Fruit fly (Drosophila melanogaster) whole organism, embryonic: ENCODE data around the gene Ctl1.

Experiments used
- Atf6 ChIP-seq: fragments of 200-800 bp; sonication (Bioruptor generic); IDR thresholded peaks from 2 replicates; pipeline ENCODE4 v1.3.6; 2022; ENCODE audit warnings: missing biosample characterization, missing genetic modification characterization
- BEAF-32 ChIP-seq: fragments of 200-800 bp; sonication (Bioruptor generic); optimal IDR thresholded peaks from 3 replicates; lab custom pipeline; 2017; ENCODE audit warnings: missing biosample characterization, missing genetic modification characterization, mild to moderate bottlenecking, moderate library complexity, missing genetic modification reagents
- CG10366 ChIP-seq: fragments of 200-800 bp; sonication (Bioruptor generic); IDR thresholded peaks from 2 replicates; pipeline ENCODE4 v1.3.6; 2022; ENCODE audit warnings: missing biosample characterization, missing genetic modification characterization
- CG11560 ChIP-seq: fragments of 200-800 bp; sonication (Bioruptor generic); IDR thresholded peaks from 3 replicates; pipeline ENCODE4 v1.3.6; 2022; ENCODE audit warnings: missing biosample characterization, missing genetic modification characterization
- CG12071 ChIP-seq: fragments of 200-800 bp; sonication (Bioruptor generic); optimal IDR thresholded peaks from 3 replicates; lab custom pipeline; 2018; ENCODE audit warnings: missing biosample characterization, mild to moderate bottlenecking, missing genetic modification characterization
- CG12942 ChIP-seq: fragments of 200-800 bp; sonication (Bioruptor generic); optimal IDR thresholded peaks from 3 replicates; lab custom pipeline; 2016; ENCODE audit warnings: missing biosample characterization, missing genetic modification characterization
- CG13287 ChIP-seq: fragments of 200-800 bp; sonication (Bioruptor generic); IDR thresholded peaks from 2 replicates; pipeline ENCODE4 v1.3.6; 2022; ENCODE audit warnings: missing biosample characterization, missing genetic modification characterization; ENCODE audit not compliant: partially characterized antibody
- CG13624 ChIP-seq: fragments of 200-800 bp; sonication (Bioruptor generic); optimal IDR thresholded peaks from 2 replicates; lab custom pipeline; 2016; ENCODE audit warnings: missing biosample characterization, missing genetic modification characterization
- CG13775 ChIP-seq: fragments of 200-800 bp; sonication (Bioruptor generic); optimal IDR thresholded peaks from 3 replicates; lab custom pipeline; 2017; ENCODE audit warnings: missing biosample characterization, mild to moderate bottlenecking, missing genetic modification characterization
- CG16815 ChIP-seq: fragments of 200-800 bp; sonication (Bioruptor generic); optimal IDR thresholded peaks from 3 replicates; lab custom pipeline; 2017; ENCODE audit warnings: missing biosample characterization, mild to moderate bottlenecking, missing genetic modification characterization
- CG17912 ChIP-seq: fragments of 200-800 bp; sonication (Bioruptor generic); optimal IDR thresholded peaks from 2 replicates; lab custom pipeline; 2018; ENCODE audit warnings: missing biosample characterization, mild to moderate bottlenecking, missing genetic modification characterization
- CG30020 ChIP-seq: fragments of 200-800 bp; optimal IDR thresholded peaks from 2 replicates; lab custom pipeline; 2019; ENCODE audit warnings: missing biosample characterization, mild to moderate bottlenecking, missing genetic modification characterization, moderate library complexity
- CG33213 ChIP-seq: fragments of 200-800 bp; sonication (Bioruptor generic); optimal IDR thresholded peaks from 3 replicates; lab custom pipeline; 2016; ENCODE audit warnings: missing biosample characterization, missing genetic modification characterization
- CG34224 ChIP-seq: fragments of 200-800 bp; sonication (Bioruptor generic); IDR thresholded peaks from 3 replicates; pipeline ENCODE4 v1.3.6; 2022; ENCODE audit warnings: missing biosample characterization, missing genetic modification characterization; ENCODE audit not compliant: partially characterized antibody
- CG34376 ChIP-seq: fragments of 200-800 bp; sonication (Bioruptor generic); optimal IDR thresholded peaks from 2 replicates; lab custom pipeline; 2018; ENCODE audit warnings: missing biosample characterization, mild to moderate bottlenecking, missing genetic modification characterization
- CG42726 ChIP-seq: fragments of 200-800 bp; sonication (Bioruptor generic); IDR thresholded peaks from 2 replicates; pipeline ENCODE4 v1.3.6; 2022; ENCODE audit warnings: missing biosample characterization, missing genetic modification characterization; ENCODE audit not compliant: partially characterized antibody
- CG4282 ChIP-seq: fragments of 200-800 bp; sonication (Bioruptor generic); optimal IDR thresholded peaks from 2 replicates; lab custom pipeline; 2016; ENCODE audit warnings: missing biosample characterization, missing genetic modification characterization
- CG8359 ChIP-seq: fragments of 200-800 bp; sonication (Bioruptor generic); optimal IDR thresholded peaks from 2 replicates; lab custom pipeline; 2017; ENCODE audit warnings: missing biosample characterization, mild to moderate bottlenecking, missing genetic modification characterization, borderline replicate concordance
- CG9932 ChIP-seq: fragments of 200-800 bp; sonication (Bioruptor generic); IDR thresholded peaks from 2 replicates; pipeline ENCODE4 v1.3.6; 2022; ENCODE audit warnings: missing biosample characterization, missing genetic modification characterization
- CTCF ChIP-seq: fragments of 200-800 bp; sonication (Bioruptor generic); optimal IDR thresholded peaks from 2 replicates; lab custom pipeline; 2017; ENCODE audit warnings: missing biosample characterization, mild to moderate bottlenecking, missing genetic modification characterization, moderate library complexity
- Dll ChIP-seq: fragments of 200-800 bp; sonication (Bioruptor generic); IDR thresholded peaks from 4 replicates; pipeline ENCODE4 v1.3.6; 2022; ENCODE audit warnings: missing biosample characterization, missing genetic modification characterization; ENCODE audit not compliant: partially characterized antibody
- Dp ChIP-seq: fragments of 200-800 bp; sonication (Bioruptor generic); optimal IDR thresholded peaks from 2 replicates; lab custom pipeline; 2018; ENCODE audit warnings: missing biosample characterization, mild to moderate bottlenecking, missing genetic modification characterization, moderate library complexity
- ERR ChIP-seq: fragments of 200-800 bp; sonication (Bioruptor generic); optimal IDR thresholded peaks from 2 replicates; lab custom pipeline; 2016; ENCODE audit warnings: missing biosample characterization, missing genetic modification characterization
- HLH3B ChIP-seq: fragments of 200-800 bp; sonication (Bioruptor generic); IDR thresholded peaks from 2 replicates; pipeline ENCODE4 v1.3.6; 2022; ENCODE audit warnings: missing biosample characterization, missing genetic modification characterization
- Myb ChIP-seq: fragments of 200-800 bp; sonication (Bioruptor generic); optimal IDR thresholded peaks from 2 replicates; lab custom pipeline; 2016; ENCODE audit warnings: missing biosample characterization, missing genetic modification characterization
- NC2β ChIP-seq: fragments of 200-800 bp; sonication (Bioruptor generic); optimal IDR thresholded peaks from 2 replicates; lab custom pipeline; 2016; ENCODE audit warnings: missing biosample characterization, missing genetic modification characterization
- Opbp ChIP-seq: fragments of 200-800 bp; sonication (Bioruptor generic); IDR thresholded peaks from 3 replicates; pipeline ENCODE4 v1.3.6; 2022; ENCODE audit warnings: missing biosample characterization, missing genetic modification characterization; ENCODE audit not compliant: partially characterized antibody
- Poxn ChIP-seq: fragments of 200-800 bp; sonication (Bioruptor generic); IDR thresholded peaks from 2 replicates; pipeline ENCODE4 v1.3.6; 2022; ENCODE audit warnings: missing biosample characterization, missing genetic modification characterization
- Ravus ChIP-seq: fragments of 200-800 bp; sonication (Bioruptor generic); IDR thresholded peaks from 2 replicates; pipeline ENCODE4 v1.3.6; 2022; ENCODE audit warnings: missing biosample characterization, missing genetic modification characterization
- Six4 ChIP-seq: fragments of 200-800 bp; sonication (Bioruptor generic); optimal IDR thresholded peaks from 2 replicates; lab custom pipeline; 2016; ENCODE audit warnings: missing biosample characterization, missing genetic modification characterization
- Sry-δ ChIP-seq: fragments of 200-800 bp; sonication (Bioruptor generic); optimal IDR thresholded peaks from 2 replicates; lab custom pipeline; 2016; ENCODE audit warnings: missing biosample characterization, missing genetic modification characterization
- amos ChIP-seq: fragments of 200-800 bp; sonication (Bioruptor generic); IDR thresholded peaks from 2 replicates; pipeline ENCODE4 v1.3.6; 2022; ENCODE audit warnings: missing biosample characterization, missing genetic modification characterization; ENCODE audit not compliant: partially characterized antibody
- ap ChIP-seq: fragments of 200-800 bp; sonication (Bioruptor generic); IDR thresholded peaks from 2 replicates; pipeline ENCODE4 v1.3.6; 2022; ENCODE audit warnings: missing biosample characterization, missing genetic modification characterization
- bcd ChIP-seq: fragments of 200-800 bp; sonication (Bioruptor generic); optimal IDR thresholded peaks from 2 replicates; lab custom pipeline; 2017; ENCODE audit warnings: missing biosample characterization, mild to moderate bottlenecking, missing genetic modification characterization
- btn ChIP-seq: fragments of 200-800 bp; sonication (Bioruptor generic); optimal IDR thresholded peaks from 2 replicates; lab custom pipeline; 2016; ENCODE audit warnings: missing biosample characterization, missing genetic modification characterization
- da ChIP-seq: fragments of 200-800 bp; sonication (Bioruptor generic); optimal IDR thresholded peaks from 2 replicates; lab custom pipeline; 2016; ENCODE audit warnings: missing biosample characterization, missing genetic modification characterization
- dimm ChIP-seq: fragments of 200-800 bp; sonication (Bioruptor generic); IDR thresholded peaks from 2 replicates; pipeline ENCODE4 v1.3.6; 2022; ENCODE audit warnings: missing biosample characterization, missing genetic modification characterization
- dm ChIP-seq: fragments of 200-800 bp; sonication (Bioruptor generic); optimal IDR thresholded peaks from 3 replicates; lab custom pipeline; 2016; ENCODE audit warnings: missing biosample characterization, missing genetic modification characterization
- fd96Cb ChIP-seq: fragments of 200-800 bp; sonication (Bioruptor generic); optimal IDR thresholded peaks from 2 replicates; lab custom pipeline; 2018; ENCODE audit warnings: missing biosample characterization, mild to moderate bottlenecking, missing genetic modification characterization, moderate library complexity
- gfzf ChIP-seq: fragments of 200-800 bp; sonication (Bioruptor generic); optimal IDR thresholded peaks from 2 replicates; lab custom pipeline; 2016; ENCODE audit warnings: missing biosample characterization, mild to moderate bottlenecking, missing genetic modification characterization, moderate library complexity
- kah ChIP-seq: fragments of 200-800 bp; sonication (Bioruptor generic); optimal IDR thresholded peaks from 2 replicates; lab custom pipeline; 2018; ENCODE audit warnings: missing biosample characterization, mild to moderate bottlenecking, missing genetic modification characterization
- lmd ChIP-seq: fragments of 200-800 bp; sonication (Bioruptor generic); IDR thresholded peaks from 2 replicates; pipeline ENCODE4 v1.3.6; 2022; ENCODE audit warnings: missing biosample characterization, missing genetic modification characterization
- maf-S ChIP-seq: fragments of 200-800 bp; sonication (Bioruptor generic); optimal IDR thresholded peaks from 2 replicates; lab custom pipeline; 2016; ENCODE audit warnings: missing biosample characterization, missing genetic modification characterization
- pum ChIP-seq: fragments of 200-800 bp; sonication (Bioruptor generic); optimal IDR thresholded peaks from 2 replicates; lab custom pipeline; 2016; ENCODE audit warnings: missing biosample characterization, missing genetic modification characterization
- scrt ChIP-seq: fragments of 200-800 bp; sonication (Bioruptor generic); optimal IDR thresholded peaks from 2 replicates; lab custom pipeline; 2018; ENCODE audit warnings: missing biosample characterization, mild to moderate bottlenecking, missing genetic modification characterization, moderate library complexity
- sim ChIP-seq: fragments of 200-800 bp; sonication (Bioruptor generic); IDR thresholded peaks from 2 replicates; pipeline ENCODE4 v1.3.6; 2022; ENCODE audit warnings: missing biosample characterization, missing genetic modification characterization
- slou ChIP-seq: fragments of 200-800 bp; sonication (Bioruptor generic); optimal IDR thresholded peaks from 3 replicates; lab custom pipeline; 2016; ENCODE audit warnings: missing biosample characterization, missing genetic modification characterization
- sob ChIP-seq: fragments of 200-800 bp; sonication (Bioruptor generic); IDR thresholded peaks from 2 replicates; pipeline ENCODE4 v1.3.6; 2022; ENCODE audit warnings: missing biosample characterization, missing genetic modification characterization
- stwl ChIP-seq: fragments of 200-800 bp; sonication (Bioruptor generic); optimal IDR thresholded peaks from 3 replicates; lab custom pipeline; 2018; ENCODE audit warnings: missing biosample characterization, mild to moderate bottlenecking, missing genetic modification characterization, moderate library complexity
- ttk ChIP-seq: fragments of 200-800 bp; sonication (Bioruptor generic); IDR thresholded peaks from 2 replicates; pipeline ENCODE4 v2.1.2; 2022; ENCODE audit warnings: missing biosample characterization, missing genetic modification characterization
- tx ChIP-seq: fragments of 200-800 bp; sonication (Bioruptor generic); optimal IDR thresholded peaks from 2 replicates; lab custom pipeline; 2016; ENCODE audit warnings: missing biosample characterization, missing genetic modification characterization
- wek ChIP-seq: fragments of 200-800 bp; sonication (Bioruptor generic); optimal IDR thresholded peaks from 3 replicates; lab custom pipeline; 2018; ENCODE audit warnings: missing biosample characterization, mild to moderate bottlenecking, missing genetic modification characterization, moderate library complexity

The Ctl1 gene

dm6 chr3L:4313299-4313698 is 35.5 kb downstream of the Ctl1 start, which contains the start of gene Claspin (continued):
- TF ChIP-seq da (GFP tag; lab: Kevin White, UChicago), result no peak
- TF ChIP-seq kah, result no peak
- no peak for TF ChIP-seq dimm (GFP tag; lab: Robert Waterston, UW)
- TF ChIP-seq CG33213 (GFP tag; lab: Kevin White, UChicago), result peak; percentile 45
- peak; percentile 5 for TF ChIP-seq ERR (GFP tag; lab: Kevin White, UChicago)
- no peak for TF ChIP-seq Six4 (GFP tag; lab: Kevin White, UChicago)
- TF ChIP-seq Poxn (GFP tag; lab: Robert Waterston, UW), result no peak
- no peak for TF ChIP-seq fd96Cb (tag; lab: Kevin White, UChicago)
- TF ChIP-seq Opbp, result peak; percentile 49; the same call in 1 of the 3 replicates
- no peak for TF ChIP-seq btn (GFP tag; lab: Kevin White, UChicago)
- peak; percentile 13; the same call in 1 of the 2 replicates for TF ChIP-seq CG10366 (GFP tag; lab: Robert Waterston, UW)
- no peak for TF ChIP-seq CG11560
- no peak for TF ChIP-seq ap (GFP tag; lab: Robert Waterston, UW)
- peak; percentile 30 for TF ChIP-seq tx (GFP tag; lab: Kevin White, UChicago)
- TF ChIP-seq maf-S (GFP tag; lab: Kevin White, UChicago), result peak; percentile 27
- TF ChIP-seq HLH3B (GFP tag; lab: Robert Waterston, UW), result no peak
- peak; percentile 73 for TF ChIP-seq CG9932 (GFP tag; lab: Robert Waterston, UW)
- no peak for TF ChIP-seq sim
- TF ChIP-seq BEAF-32 (GFP tag; lab: Kevin White, UChicago), result peak; percentile 30
- peak; percentile 99 for TF ChIP-seq Dp
- TF ChIP-seq pum (GFP tag; lab: Kevin White, UChicago), result no peak
- TF ChIP-seq CG12071 (GFP tag; lab: Kevin White, UChicago), result no peak
- TF ChIP-seq slou (GFP tag; lab: Kevin White, UChicago), result peak; percentile 18
- peak; percentile 50 for TF ChIP-seq CG4282
- TF ChIP-seq bcd (GFP tag; lab: Kevin White, UChicago), result peak; percentile 26
- TF ChIP-seq CG13287 (GFP tag; lab: Robert Waterston, UW), result peak; percentile 66
- TF ChIP-seq amos (GFP tag; lab: Robert Waterston, UW), result peak; percentile 74
- no peak for TF ChIP-seq Ravus (GFP tag; lab: Robert Waterston, UW)
- TF ChIP-seq CG13775 (GFP tag; lab: Kevin White, UChicago), result no peak
- TF ChIP-seq Atf6 (GFP tag; lab: Robert Waterston, UW), result no peak
- no peak for TF ChIP-seq CG8359 (GFP tag; lab: Kevin White, UChicago)
- TF ChIP-seq CG17912 (GFP tag; lab: Kevin White, UChicago), result peak; percentile 54
- TF ChIP-seq lmd, result peak; percentile 5; the same call in 1 of the 2 replicates
- TF ChIP-seq CG12942, result peak; percentile 58
- TF ChIP-seq Myb, result peak; percentile 57
- TF ChIP-seq dm, result peak; percentile 22
- TF ChIP-seq Dll, result no peak
- TF ChIP-seq CG30020, result peak; percentile 1
- peak; percentile 61 for TF ChIP-seq CG13624
- peak; percentile 49 for TF ChIP-seq gfzf (GFP tag; lab: Kevin White, UChicago)
- no peak for TF ChIP-seq scrt (GFP tag; lab: Kevin White, UChicago)
- TF ChIP-seq wek (GFP tag; lab: Kevin White, UChicago), result no peak
- TF ChIP-seq stwl (tag; lab: Kevin White, UChicago), result peak; percentile 72
- no peak for TF ChIP-seq CG34376 (GFP tag; lab: Kevin White, UChicago)
- TF ChIP-seq Sry-δ (GFP tag; lab: Kevin White, UChicago), result peak; percentile 7
- TF ChIP-seq CG42726 (GFP tag; lab: Robert Waterston, UW), result peak; percentile 26; the same call in 1 of the 2 replicates
- peak; percentile 33 for TF ChIP-seq CG16815 (GFP tag; lab: Kevin White, UChicago)
- TF ChIP-seq CTCF, result peak; percentile 44
- TF ChIP-seq CG34224, result peak; percentile 47; the same call in 1 of the 3 replicates
- no peak for TF ChIP-seq ttk (GFP tag; lab: Robert Waterston, UW)
- TF ChIP-seq NC2β, result no peak
- peak; percentile 80 for TF ChIP-seq sob
